Fruit fly (Drosophila melanogaster) Kc167 (cell line): Measurements from ENCODE around the gene CG7990.

Experiments used
- Myc ChIP-seq: fragments of >200 bp; optimal IDR thresholded peaks from 2 replicates; lab custom pipeline; 2017; ENCODE audit warnings: missing external identifiers
- Sin3A ChIP-seq: fragments of >200 bp; optimal IDR thresholded peaks from 2 replicates; lab custom pipeline; 2018; ENCODE audit warnings: missing external identifiers
- h ChIP-seq: fragments of >200 bp; optimal IDR thresholded peaks from 3 replicates; lab custom pipeline; 2018; ENCODE audit warnings: missing external identifiers
- insv ChIP-seq: fragments of >200 bp; optimal IDR thresholded peaks from 3 replicates; lab custom pipeline; 2018; ENCODE audit warnings: missing external identifiers
- psq ChIP-seq: fragments of >200 bp; optimal IDR thresholded peaks from 2 replicates; lab custom pipeline; 2017; ENCODE audit warnings: missing external identifiers
- ttk ChIP-seq: sonication (Bioruptor generic); optimal IDR thresholded peaks from 2 replicates; lab custom pipeline; 2017; ENCODE audit warnings: missing external identifiers

Gene CG7990

dm6 chrX:19201630-19202029 is at the start of gene CG7990:
TSS of gene CG7990 (minus strand) at chrX:19201979.
- TF ChIP-seq Sin3A (lab: Kevin White, UChicago) (no peak), insv (lab: Kevin White, UChicago) (no peak), psq (lab: Kevin White, UChicago) (no peak), h (lab: Kevin White, UChicago) (no peak), Myc (lab: Kevin White, UChicago) (no peak), ttk (lab: Kevin White, UChicago) (no peak)

dm6 chrX:19250151-19250550 is 48.4 kb upstream of the CG7990 start:
- TF ChIP-seq Sin3A (lab: Kevin White, UChicago) (no peak), psq (lab: Kevin White, UChicago) (no peak), h (lab: Kevin White, UChicago) (no peak), Myc (lab: Kevin White, UChicago) (no peak)

dm6 chrX:19249339-19249738 is 47.6 kb upstream of the CG7990 start:
- TF ChIP-seq ttk (lab: Kevin White, UChicago) (no peak), insv (lab: Kevin White, UChicago) (no peak), h (lab: Kevin White, UChicago) (no peak), psq (lab: Kevin White, UChicago) (no peak)

- TF ChIP-seq h (lab: Kevin White, UChicago), result no peak
- no peak for TF ChIP-seq insv (lab: Kevin White, UChicago)
- no peak for TF ChIP-seq ttk (lab: Kevin White, UChicago)
- no peak for TF ChIP-seq Myc (lab: Kevin White, UChicago)
- no peak for TF ChIP-seq psq (lab: Kevin White, UChicago)
- no peak for TF ChIP-seq Sin3A (lab: Kevin White, UChicago)
Measured at dm6 chrX:19248426-19249217, 46.8 kb upstream of the CG7990 start, which contains the start of gene Hs3st-B. TSS of gene Hs3st-B (plus strand) at chrX:19248639.

- TF ChIP-seq h (lab: Kevin White, UChicago) (no peak), ttk (lab: Kevin White, UChicago) (no peak), insv (lab: Kevin White, UChicago) (no peak), psq (lab: Kevin White, UChicago) (no peak)
Measured at dm6 chrX:19247200-19248052, 45.6 kb upstream of the CG7990 start, which contains the start of gene CG7992. TSS of gene CG7992 (minus strand) at chrX:19247250.

dm6 chrX:19243379-19243834 is 41.6 kb upstream of the CG7990 start, which contains the start of gene CG7889:
TSS of gene CG7889 (plus strand) at chrX:19243631.
- TF ChIP-seq ttk (lab: Kevin White, UChicago) (no peak), Sin3A (lab: Kevin White, UChicago) (no peak), insv (lab: Kevin White, UChicago) (no peak), Myc (lab: Kevin White, UChicago) (no peak), psq (lab: Kevin White, UChicago) (no peak), h (lab: Kevin White, UChicago) (no peak)

dm6 chrX:19241790-19242373 is 40.1 kb upstream of the CG7990 start, which contains the start of gene CG14196:
TSS of gene CG14196 (minus strand) at chrX:19241840.
- TF ChIP-seq psq (lab: Kevin White, UChicago) (no peak), ttk (lab: Kevin White, UChicago) (no peak), insv (lab: Kevin White, UChicago) (no peak), Myc (lab: Kevin White, UChicago) (no peak), Sin3A (lab: Kevin White, UChicago) (no peak), h (lab: Kevin White, UChicago) (no peak)

dm6 chrX:19240230-19240839 is 38.6 kb upstream of the CG7990 start:
- TF ChIP-seq Myc (lab: Kevin White, UChicago) (no peak), Sin3A (lab: Kevin White, UChicago) (no peak), h (lab: Kevin White, UChicago) (no peak), insv (lab: Kevin White, UChicago) (no peak), ttk (lab: Kevin White, UChicago) (no peak), psq (lab: Kevin White, UChicago) (no peak)

- no peak for TF ChIP-seq insv (lab: Kevin White, UChicago)
- no peak for TF ChIP-seq h (lab: Kevin White, UChicago)
- TF ChIP-seq Myc (lab: Kevin White, UChicago), result no peak
- TF ChIP-seq ttk (lab: Kevin White, UChicago), result no peak
- TF ChIP-seq Sin3A (lab: Kevin White, UChicago), result no peak
- no peak for TF ChIP-seq psq (lab: Kevin White, UChicago)
Measured at dm6 chrX:19239365-19239764, 37.6 kb upstream of the CG7990 start.

dm6 chrX:19238613-19239012 is 36.8 kb upstream of the CG7990 start:
- TF ChIP-seq psq (lab: Kevin White, UChicago) (no peak), insv (lab: Kevin White, UChicago) (no peak)
